Fruit fly (Drosophila melanogaster) whole organism, larva: ENCODE results near the gene Sec3.
A peak's percentile ranks its signal among the peaks of the same experiment; 100 is the strongest.

ENCODE experiments used
- noc ChIP-seq: fragments of 200-800 bp; sonication (Bioruptor generic); optimal IDR thresholded peaks from 3 replicates; lab custom pipeline; 2019; ENCODE audit warnings: missing biosample characterization, mild to moderate bottlenecking, missing genetic modification characterization, moderate library complexity

The Sec3 gene

DNA sequence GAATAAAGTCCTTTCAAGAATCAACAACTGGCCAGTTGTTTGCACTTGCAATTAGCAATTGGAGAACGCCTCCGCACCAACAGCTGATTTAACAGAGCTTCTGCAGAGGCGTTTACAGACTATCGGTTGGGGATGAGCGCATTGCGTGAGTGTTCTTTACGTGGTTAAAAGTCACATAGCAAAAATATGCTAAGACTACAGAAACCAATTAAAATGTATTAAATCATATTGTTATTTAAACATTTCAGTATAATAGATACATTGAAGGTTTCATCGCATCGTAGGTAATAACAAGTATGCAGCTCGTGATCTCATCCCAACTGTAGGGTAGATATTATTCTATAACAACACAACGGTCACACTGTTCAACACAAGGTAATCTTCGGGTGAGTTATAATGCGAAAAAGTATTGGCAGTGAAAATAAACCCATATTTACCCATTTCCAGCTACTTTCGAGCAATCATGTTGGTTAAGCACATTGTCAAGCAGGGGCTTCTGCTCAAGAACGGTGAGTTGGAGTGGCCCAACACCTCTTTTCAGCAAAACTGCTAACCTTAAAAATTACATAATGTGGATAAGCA lies at the start of gene Sec3, which contains the start of gene COX7B:
Sec3 (minus strand) TSS at position 86 of the 582 bp plus-strand sequence.
COX7B (plus strand) TSS at position 346 of the 582 bp plus-strand sequence.
- peak; percentile 66 for TF ChIP-seq noc (tag; lab: Kevin White, UChicago)

DNA sequence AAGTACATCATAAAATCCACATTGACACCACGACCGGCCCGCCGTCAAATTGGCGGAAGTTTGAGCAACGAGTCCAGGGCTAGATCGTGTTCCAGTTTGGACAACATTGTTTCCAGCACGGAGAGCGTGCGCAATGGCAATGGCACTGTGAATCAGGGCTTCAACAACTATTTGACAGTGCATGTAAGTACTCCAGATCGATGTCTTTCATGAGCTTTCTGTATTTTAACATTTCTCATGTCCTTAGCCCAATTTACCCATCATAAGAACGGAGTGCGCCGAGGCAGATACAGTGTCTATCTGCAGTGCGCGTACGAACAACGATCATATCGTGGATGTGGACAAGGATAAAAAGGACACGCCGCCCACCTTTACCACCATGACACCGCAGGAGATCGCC lies 48.9 kb upstream of the Sec3 start:
- no peak for TF ChIP-seq noc (tag; lab: Kevin White, UChicago)

DNA sequence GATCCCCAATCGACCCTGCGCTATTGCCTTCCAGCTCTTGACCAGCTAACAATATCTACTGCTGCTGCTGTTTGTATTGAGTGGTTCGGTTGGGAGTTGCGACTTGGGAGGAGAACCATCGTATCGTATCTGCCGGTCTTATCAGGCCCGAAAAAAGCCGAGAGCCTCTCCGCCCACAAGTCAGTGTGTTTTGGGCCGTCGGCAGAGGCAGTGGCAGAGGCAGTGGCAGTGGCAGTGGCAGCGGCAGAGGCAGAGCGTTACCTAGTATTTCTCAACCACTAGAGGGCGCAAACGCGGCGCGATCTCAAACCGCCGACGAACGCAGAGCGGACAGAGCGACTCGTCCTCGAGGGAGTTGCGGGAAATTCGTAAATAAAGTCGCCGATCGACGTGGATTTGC lies 45.1 kb upstream of the Sec3 start, which contains the start of gene SecCl:
SecCl (plus strand) TSS at position 18 of the 400 bp plus-strand sequence.
- TF ChIP-seq noc (tag; lab: Kevin White, UChicago) = no peak

DNA sequence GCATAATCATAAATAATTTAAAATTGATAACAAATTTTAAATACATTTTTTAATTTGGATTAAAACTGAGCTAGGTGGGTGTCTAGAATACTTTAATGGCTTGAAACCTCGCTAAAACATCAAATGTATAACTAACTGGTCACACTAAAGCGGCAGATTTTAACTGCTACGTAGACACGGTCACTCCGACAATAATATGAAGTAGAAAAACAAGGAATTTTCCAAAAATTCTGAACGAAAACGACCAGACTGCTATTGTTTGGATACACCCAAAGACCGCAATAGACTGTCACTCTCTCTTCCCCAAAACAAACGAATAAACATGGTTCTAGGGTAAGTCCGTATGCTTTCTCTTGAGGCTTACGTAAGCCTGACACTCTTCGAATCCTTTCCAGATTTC lies 40.8 kb upstream of the Sec3 start, which contains the start of gene QIL1:
QIL1 (plus strand) TSS at position 142 of the 400 bp plus-strand sequence.
- peak; percentile 23 for TF ChIP-seq noc (tag; lab: Kevin White, UChicago)

DNA sequence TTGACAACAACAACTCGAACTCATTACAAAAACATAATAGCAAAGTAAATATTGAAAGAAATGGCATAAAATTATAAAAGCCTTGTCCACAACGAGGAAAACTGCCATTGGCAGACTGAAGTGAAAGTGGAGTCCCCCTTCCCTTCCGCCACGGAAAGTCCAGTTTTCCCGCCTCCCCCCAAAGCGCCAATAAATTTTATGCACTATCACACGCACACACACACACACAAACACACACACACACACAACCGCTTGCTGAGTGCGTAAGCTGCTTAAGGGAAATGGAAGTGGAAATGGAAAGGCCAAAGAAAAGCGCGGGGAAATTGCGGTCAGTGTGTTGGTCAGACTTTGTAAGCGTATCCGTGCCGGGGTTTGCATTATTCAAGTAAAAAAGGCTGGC lies 37.5 kb upstream of the Sec3 start:
- no peak for TF ChIP-seq noc (tag; lab: Kevin White, UChicago)

DNA sequence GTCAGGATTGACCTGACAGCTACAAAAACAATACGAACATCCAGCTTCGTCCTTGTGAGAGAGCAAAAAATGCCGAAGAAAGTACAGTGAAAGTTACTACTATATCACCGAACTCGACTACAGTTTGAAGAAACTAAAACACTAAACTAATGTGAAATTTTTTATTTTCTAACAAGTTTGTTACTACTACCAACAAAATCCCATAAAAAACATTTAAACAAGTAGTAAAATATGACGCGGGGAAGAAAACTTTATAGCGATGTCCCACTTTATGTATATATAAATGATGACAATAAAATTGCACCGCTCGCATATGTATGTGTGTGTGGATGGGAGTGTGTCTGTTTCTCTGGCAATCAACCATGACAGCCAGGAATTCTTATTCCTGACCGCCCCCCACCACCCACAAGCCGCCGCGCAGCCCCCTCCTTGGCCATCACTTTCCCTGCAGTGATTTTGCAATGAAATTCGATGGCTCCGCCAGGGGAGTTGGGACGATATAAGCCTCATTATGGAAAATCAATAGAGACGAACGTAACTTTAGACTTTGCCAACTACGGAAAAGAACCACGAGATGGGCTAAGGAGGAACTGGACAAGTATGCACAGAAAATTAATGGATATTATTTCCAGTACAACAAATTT lies 36.5 kb upstream of the Sec3 start:
- TF ChIP-seq noc (tag; lab: Kevin White, UChicago) = no peak

DNA sequence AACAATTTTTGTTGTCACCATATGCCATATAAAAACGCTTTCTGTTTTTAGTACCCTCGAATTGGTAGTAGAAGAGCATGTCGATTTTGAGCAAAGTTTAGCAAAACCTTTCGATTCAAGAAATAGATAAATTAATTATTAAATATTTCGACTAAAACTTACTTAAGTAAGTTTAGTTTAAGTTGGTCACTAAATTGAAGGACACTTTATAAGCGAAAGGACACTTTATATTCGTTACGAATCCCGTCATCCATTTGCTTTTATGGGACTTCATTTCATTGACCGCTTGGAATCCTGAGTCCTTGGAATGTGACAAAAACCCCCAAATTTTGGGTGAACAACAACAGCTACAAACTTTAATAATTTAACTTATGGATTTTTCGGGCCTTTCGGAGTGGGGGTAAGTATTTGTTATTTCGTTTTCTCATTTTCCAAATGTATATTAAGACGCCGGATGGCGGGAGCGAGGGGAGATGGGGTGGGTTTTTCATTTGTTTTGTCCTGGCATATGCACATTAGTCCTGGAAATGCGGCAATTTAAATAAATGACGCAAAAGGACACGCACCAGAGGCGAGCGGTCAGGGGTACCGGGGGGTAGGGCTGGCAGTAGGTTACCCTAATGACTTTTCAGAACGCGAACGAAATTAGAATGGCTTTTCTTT lies 34.0 kb upstream of the Sec3 start:
- no peak for TF ChIP-seq noc (tag; lab: Kevin White, UChicago)

DNA sequence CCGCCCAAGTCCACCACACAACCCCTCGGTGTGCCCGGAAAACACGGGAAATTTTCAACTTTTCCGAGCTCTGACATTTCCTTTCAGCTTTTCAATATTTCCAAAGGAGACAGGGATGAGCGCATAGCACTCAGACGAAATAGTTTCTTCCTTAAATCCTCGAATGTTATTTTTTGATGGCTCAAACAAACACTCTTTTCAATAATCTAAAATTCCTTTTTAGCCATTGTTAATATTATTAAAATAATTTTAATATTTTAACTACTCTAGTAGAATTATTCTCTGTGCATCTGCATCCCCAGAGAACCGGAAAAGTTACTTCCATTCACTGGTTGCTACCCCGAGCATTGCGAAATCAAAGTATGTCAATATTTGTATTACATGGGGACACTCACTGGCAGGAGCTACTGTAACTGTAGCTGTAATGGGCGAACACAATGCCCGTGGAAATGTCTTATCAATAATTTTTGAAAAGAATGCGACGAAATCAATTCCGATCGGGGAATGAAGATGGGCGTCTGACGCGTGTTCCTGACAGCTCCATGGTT lies 32.8 kb upstream of the Sec3 start:
- TF ChIP-seq noc (tag; lab: Kevin White, UChicago) = no peak

DNA sequence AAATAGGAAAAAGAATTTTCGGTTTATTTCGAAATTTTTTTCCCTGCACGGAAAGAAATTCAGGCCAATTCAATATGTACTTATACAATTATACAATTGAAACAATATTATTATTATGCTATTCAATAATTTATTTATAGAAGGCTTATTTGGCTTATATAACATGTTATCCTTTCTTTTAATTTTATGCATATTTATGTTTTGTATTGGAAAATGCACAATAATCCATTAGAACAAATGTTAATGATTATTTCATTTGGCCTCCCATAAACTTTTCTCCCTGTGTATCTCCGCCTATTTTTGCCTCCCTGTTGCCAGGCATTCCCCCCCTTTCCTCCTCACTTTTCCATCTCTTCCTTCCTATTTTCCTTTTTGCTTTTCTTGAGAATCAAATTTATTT lies 22.9 kb upstream of the Sec3 start:
- no peak for TF ChIP-seq noc (tag; lab: Kevin White, UChicago)

DNA sequence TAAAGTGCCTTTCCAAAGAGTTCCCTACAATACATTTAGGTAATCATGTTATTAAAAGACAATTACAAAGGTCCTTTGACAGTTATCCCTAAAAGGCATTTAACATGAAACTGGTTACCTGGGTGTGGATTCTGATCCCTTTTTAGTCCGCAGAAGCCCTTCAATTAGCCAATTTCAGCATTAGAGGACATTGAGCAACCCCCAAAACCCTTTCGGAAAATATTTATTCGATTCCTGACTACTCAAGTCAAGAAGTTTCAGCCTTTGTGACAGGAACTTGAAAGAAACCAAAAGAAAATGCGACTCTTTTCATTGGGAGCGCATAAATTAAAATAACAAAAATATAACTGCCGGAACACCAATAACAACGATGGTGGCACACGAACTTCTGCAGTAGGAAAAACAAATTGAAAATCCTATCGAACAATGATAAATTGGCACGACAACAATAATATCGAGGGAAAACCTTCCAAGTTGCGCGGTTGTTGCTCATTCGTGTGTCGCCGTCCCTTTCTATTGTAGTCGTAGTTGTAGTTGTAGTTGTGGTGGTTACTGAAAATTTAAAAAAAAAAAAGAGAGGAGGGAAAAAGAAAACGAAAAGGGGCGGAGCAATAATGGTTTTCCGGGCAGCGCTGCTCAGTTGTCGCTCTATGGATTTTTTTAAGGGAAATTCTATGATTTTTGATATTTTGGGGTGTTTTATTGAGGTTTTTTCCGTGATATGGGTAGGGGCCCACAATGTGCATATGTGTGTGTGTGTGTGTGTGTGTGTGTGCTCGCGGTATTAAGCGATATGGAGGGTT lies 20.8 kb upstream of the Sec3 start:
- TF ChIP-seq noc (tag; lab: Kevin White, UChicago) = no peak

DNA sequence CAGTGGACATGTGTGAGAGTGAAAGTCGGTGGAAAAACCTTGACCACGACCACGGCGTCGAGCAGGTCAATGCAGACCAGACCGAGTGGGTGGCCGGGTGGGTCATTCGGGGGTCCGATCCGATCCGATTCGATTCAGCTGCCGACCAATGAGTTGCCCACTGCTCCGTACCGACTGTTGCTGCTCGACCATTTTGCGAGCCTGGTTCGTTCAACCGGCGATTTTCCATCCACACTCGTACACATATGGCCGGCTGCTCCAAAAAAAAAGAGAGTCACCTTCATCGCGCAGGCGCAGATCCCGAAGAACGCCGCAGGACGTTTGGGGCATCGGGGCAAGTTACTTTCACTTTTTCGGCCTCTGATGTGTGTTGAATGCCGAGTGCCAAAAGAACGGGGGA lies 19.6 kb upstream of the Sec3 start:
- no peak for TF ChIP-seq noc (tag; lab: Kevin White, UChicago)

DNA sequence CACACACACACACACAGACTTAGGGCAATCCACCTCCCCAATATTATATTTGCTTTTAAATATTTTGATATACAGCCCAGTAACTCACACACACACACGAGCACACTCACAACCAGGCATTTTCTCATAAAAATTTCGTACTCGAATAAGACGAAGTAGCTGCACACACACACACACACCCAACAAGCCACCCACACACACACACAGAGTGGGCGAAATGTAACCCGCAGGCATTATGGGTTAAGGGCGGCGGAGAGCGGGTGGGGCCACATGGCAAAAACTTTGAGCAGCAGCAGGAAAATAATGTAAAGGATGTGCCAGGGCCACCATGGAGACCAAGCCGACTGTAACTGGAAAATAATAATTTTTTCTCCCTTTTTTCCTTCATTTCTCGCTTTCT lies 16.6 kb upstream of the Sec3 start:
- no peak for TF ChIP-seq noc (tag; lab: Kevin White, UChicago)

DNA sequence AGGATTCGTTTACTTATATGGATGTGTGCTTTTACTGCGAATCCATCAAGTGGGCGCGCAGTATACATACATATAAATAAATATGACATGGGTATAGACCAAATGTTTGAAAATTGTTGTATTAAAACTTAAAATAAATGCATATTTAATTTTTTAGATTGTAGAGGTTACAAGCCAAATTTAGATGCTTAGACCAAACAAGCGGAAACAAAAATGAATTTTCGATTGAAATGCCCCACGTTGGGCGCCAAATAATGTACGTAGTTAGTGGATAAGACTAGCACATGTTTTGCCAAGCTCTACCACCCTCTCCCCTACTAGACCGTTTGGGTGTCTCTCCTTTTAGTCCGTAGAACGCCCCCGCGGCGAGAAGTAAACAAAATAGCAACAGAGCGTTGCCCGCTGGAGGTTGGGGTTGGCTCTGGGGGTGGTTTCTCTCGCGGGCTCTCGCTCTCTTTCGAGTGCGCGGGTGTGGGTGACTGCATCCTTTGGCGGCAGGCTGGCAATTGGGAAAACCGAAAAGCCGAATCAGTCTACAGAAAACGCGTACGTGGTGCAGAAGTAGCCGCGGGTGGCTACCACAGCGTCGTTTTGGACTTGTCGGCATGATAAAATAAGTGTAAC lies 14.0 kb upstream of the Sec3 start, which contains the start of gene CG18265:
CG18265 (plus strand) TSS at position 530 of the 624 bp plus-strand sequence.
- no peak for TF ChIP-seq noc (tag; lab: Kevin White, UChicago)

DNA sequence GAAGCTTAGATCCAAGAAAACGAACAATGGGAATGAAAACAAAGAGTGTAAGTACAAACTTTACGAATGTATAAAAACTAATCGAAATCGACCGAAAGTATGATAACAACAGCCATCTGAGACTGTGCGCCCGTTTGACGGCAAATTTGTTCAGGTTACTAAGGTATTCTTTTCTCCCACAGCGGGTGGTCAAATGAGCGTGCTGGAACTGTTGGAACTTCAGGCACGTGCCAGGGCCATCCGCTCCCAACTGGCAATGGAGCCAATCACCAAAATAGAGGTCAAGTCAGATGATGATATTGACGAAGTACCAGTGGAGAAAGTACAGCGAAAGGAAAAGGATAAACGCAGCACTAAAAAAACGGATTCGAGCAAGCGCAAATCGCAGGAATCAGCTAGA lies 11.3 kb upstream of the Sec3 start, which contains the start of gene CG12229:
CG12229 (minus strand) TSS at position 101 of the 400 bp plus-strand sequence.
- TF ChIP-seq noc (tag; lab: Kevin White, UChicago) = no peak

DNA sequence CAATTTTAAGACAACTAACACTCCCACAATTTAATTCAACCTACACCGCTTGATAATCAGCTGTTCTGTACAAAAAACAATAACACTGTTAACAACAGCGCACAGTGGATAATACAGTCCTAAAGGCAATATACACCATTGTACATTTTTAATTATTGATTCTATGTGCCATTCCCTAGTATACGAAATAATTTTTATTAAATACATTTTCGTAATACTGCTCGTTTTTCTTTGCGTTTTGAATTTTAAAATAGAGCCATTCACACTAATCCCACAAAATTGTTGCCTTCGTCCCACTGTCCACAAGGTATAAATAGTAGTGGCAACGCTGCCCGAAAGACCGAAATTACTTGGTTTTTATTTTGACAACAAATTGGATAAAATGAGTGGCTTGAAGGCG lies 8.5 kb upstream of the Sec3 start, which contains the start of the genes Coq4 and CG32176:
Coq4 (minus strand) TSS at position 67 of the 400 bp plus-strand sequence.
CG32176 (plus strand) TSS at position 314 of the 400 bp plus-strand sequence.
- peak; percentile 94 for TF ChIP-seq noc (tag; lab: Kevin White, UChicago)
